Fruit fly (Drosophila melanogaster) whole organism, embryonic: ENCODE data around the gene Gr64f.
A peak's percentile ranks its signal among the peaks of the same experiment; 100 is the strongest.

Source experiments
- Bgb ChIP-seq: fragments of 200-800 bp; sonication (Bioruptor generic); IDR thresholded peaks from 2 replicates; pipeline ENCODE4 v1.3.6; 2022; ENCODE audit warnings: missing biosample characterization, missing genetic modification characterization; ENCODE audit not compliant: partially characterized antibody
- CG1024 ChIP-seq: fragments of 200-800 bp; sonication (Bioruptor generic); IDR thresholded peaks from 2 replicates; pipeline ENCODE4 v1.3.6; 2022; ENCODE audit warnings: missing biosample characterization, missing genetic modification characterization
- CG10267 ChIP-seq: fragments of 200-800 bp; sonication (Bioruptor generic); optimal IDR thresholded peaks from 2 replicates; lab custom pipeline; 2018; ENCODE audit warnings: missing biosample characterization, mild to moderate bottlenecking, missing genetic modification characterization, moderate library complexity
- CG10654 ChIP-seq: fragments of 200-800 bp; sonication (Bioruptor generic); optimal IDR thresholded peaks from 2 replicates; lab custom pipeline; 2016; ENCODE audit warnings: missing biosample characterization, missing genetic modification characterization
- CG12236 ChIP-seq: fragments of 200-800 bp; sonication (Bioruptor generic); optimal IDR thresholded peaks from 2 replicates; lab custom pipeline; 2016; ENCODE audit warnings: missing biosample characterization, missing genetic modification characterization
- CG2678 ChIP-seq: fragments of 200-800 bp; sonication (Bioruptor generic); optimal IDR thresholded peaks from 3 replicates; lab custom pipeline; 2019; ENCODE audit warnings: missing biosample characterization, mild to moderate bottlenecking, missing genetic modification characterization, moderate library complexity
- CG32767 ChIP-seq: fragments of 200-800 bp; sonication (Bioruptor generic); IDR thresholded peaks from 2 replicates; pipeline ENCODE4 v1.3.6; 2022; ENCODE audit warnings: missing biosample characterization, missing genetic modification characterization
- CG3838 ChIP-seq: fragments of 200-800 bp; sonication (Bioruptor generic); optimal IDR thresholded peaks from 3 replicates; lab custom pipeline; 2016; ENCODE audit warnings: missing biosample characterization, missing genetic modification characterization
- CG42726 ChIP-seq: fragments of 200-800 bp; sonication (Bioruptor generic); IDR thresholded peaks from 2 replicates; pipeline ENCODE4 v1.3.6; 2022; ENCODE audit warnings: missing biosample characterization, missing genetic modification characterization; ENCODE audit not compliant: partially characterized antibody
- CG4424 ChIP-seq: fragments of 200-800 bp; sonication (Bioruptor generic); optimal IDR thresholded peaks from 3 replicates; lab custom pipeline; 2016; ENCODE audit warnings: missing biosample characterization, missing genetic modification characterization
- CG4854 ChIP-seq: fragments of 200-800 bp; sonication (Bioruptor generic); optimal IDR thresholded peaks from 2 replicates; lab custom pipeline; 2016; ENCODE audit warnings: missing biosample characterization, missing genetic modification characterization, inconsistent platforms
- CG6254 ChIP-seq: fragments of 200-800 bp; sonication (Bioruptor generic); optimal IDR thresholded peaks from 3 replicates; lab custom pipeline; 2017; ENCODE audit warnings: mild to moderate bottlenecking, missing biosample characterization, missing genetic modification reagents, missing genetic modification characterization
- CG6791 ChIP-seq: fragments of 200-800 bp; sonication (Bioruptor generic); IDR thresholded peaks from 3 replicates; pipeline ENCODE4 v1.3.6; 2022; ENCODE audit warnings: missing biosample characterization, missing genetic modification characterization; ENCODE audit not compliant: partially characterized antibody
- CG7357 ChIP-seq: fragments of 200-800 bp; sonication (Bioruptor generic); IDR thresholded peaks from 3 replicates; pipeline ENCODE4 v1.3.6; 2022; ENCODE audit warnings: missing biosample characterization, missing genetic modification characterization
- CG7786 ChIP-seq: fragments of 200-800 bp; sonication (Bioruptor generic); optimal IDR thresholded peaks from 2 replicates; lab custom pipeline; 2016; ENCODE audit warnings: missing biosample characterization, missing genetic modification characterization
- CG8089 ChIP-seq: fragments of 200-800 bp; sonication (Bioruptor generic); optimal IDR thresholded peaks from 3 replicates; lab custom pipeline; 2016; ENCODE audit warnings: missing biosample characterization, missing genetic modification characterization
- CG9437 ChIP-seq: fragments of 200-800 bp; sonication (Bioruptor generic); optimal IDR thresholded peaks from 2 replicates; lab custom pipeline; 2018; ENCODE audit warnings: missing biosample characterization, mild to moderate bottlenecking, missing genetic modification characterization
- CG9876 ChIP-seq: fragments of 200-800 bp; sonication (Bioruptor generic); optimal IDR thresholded peaks from 2 replicates; lab custom pipeline; 2016; ENCODE audit warnings: missing biosample characterization, missing genetic modification characterization
- Fer3 ChIP-seq: fragments of 200-800 bp; sonication (Bioruptor generic); optimal IDR thresholded peaks from 2 replicates; lab custom pipeline; 2018; ENCODE audit warnings: missing biosample characterization, mild to moderate bottlenecking, missing genetic modification characterization, moderate library complexity
- HHEX ChIP-seq: fragments of 200-800 bp; sonication (Bioruptor generic); optimal IDR thresholded peaks from 3 replicates; lab custom pipeline; 2017; ENCODE audit warnings: missing biosample characterization, mild to moderate bottlenecking, missing genetic modification characterization, missing genetic modification reagents
- Lim3 ChIP-seq: fragments of 200-800 bp; sonication (Bioruptor generic); IDR thresholded peaks from 2 replicates; pipeline ENCODE4 v1.3.6; 2022; ENCODE audit warnings: missing biosample characterization, missing genetic modification characterization
- MTF-1 ChIP-seq: fragments of 200-800 bp; sonication (Bioruptor generic); optimal IDR thresholded peaks from 2 replicates; lab custom pipeline; 2018; ENCODE audit warnings: missing biosample characterization, mild to moderate bottlenecking, missing genetic modification characterization, borderline replicate concordance
- NfI ChIP-seq: fragments of 200-800 bp; sonication (Bioruptor generic); optimal IDR thresholded peaks from 3 replicates; lab custom pipeline; 2018; ENCODE audit warnings: missing biosample characterization, mild to moderate bottlenecking, missing genetic modification characterization, moderate library complexity
- Ptx1 ChIP-seq: fragments of 200-800 bp; sonication (Bioruptor generic); IDR thresholded peaks from 2 replicates; pipeline ENCODE4 v1.3.6; 2022; ENCODE audit warnings: missing biosample characterization, missing genetic modification characterization
- Spps ChIP-seq: fragments of 200-800 bp; sonication (Bioruptor generic); optimal IDR thresholded peaks from 2 replicates; lab custom pipeline; 2018; ENCODE audit warnings: missing biosample characterization, mild to moderate bottlenecking, missing genetic modification characterization
- amos ChIP-seq: fragments of 200-800 bp; sonication (Bioruptor generic); IDR thresholded peaks from 2 replicates; pipeline ENCODE4 v1.3.6; 2022; ENCODE audit warnings: missing biosample characterization, missing genetic modification characterization; ENCODE audit not compliant: partially characterized antibody
- ap ChIP-seq: fragments of 200-800 bp; sonication (Bioruptor generic); IDR thresholded peaks from 2 replicates; pipeline ENCODE4 v1.3.6; 2022; ENCODE audit warnings: missing biosample characterization, missing genetic modification characterization
- br ChIP-seq: fragments of >200 bp; optimal IDR thresholded peaks from 2 replicates; lab custom pipeline; 2017
- btn ChIP-seq: fragments of 200-800 bp; sonication (Bioruptor generic); optimal IDR thresholded peaks from 2 replicates; lab custom pipeline; 2016; ENCODE audit warnings: missing biosample characterization, missing genetic modification characterization
- cad ChIP-seq: fragments of >200 bp; optimal IDR thresholded peaks from 2 replicates; lab custom pipeline; 2017; ENCODE audit warnings: missing biosample characterization, missing genetic modification characterization
- ci ChIP-seq: fragments of 200-800 bp; sonication (Bioruptor generic); IDR thresholded peaks from 3 replicates; pipeline ENCODE4 v1.3.6; 2022; ENCODE audit warnings: missing biosample characterization, missing genetic modification characterization
- corto ChIP-seq: fragments of 200-800 bp; sonication (Bioruptor generic); optimal IDR thresholded peaks from 2 replicates; lab custom pipeline; 2016; ENCODE audit warnings: missing biosample characterization, mild to moderate bottlenecking, missing genetic modification characterization, moderate library complexity
- dmrt11E ChIP-seq: fragments of 200-800 bp; sonication (Bioruptor generic); optimal IDR thresholded peaks from 3 replicates; lab custom pipeline; 2018; ENCODE audit warnings: missing biosample characterization, mild to moderate bottlenecking, missing genetic modification characterization, moderate library complexity
- her ChIP-seq: fragments of 200-800 bp; sonication (Bioruptor generic); optimal IDR thresholded peaks from 2 replicates; lab custom pipeline; 2016; ENCODE audit warnings: missing biosample characterization, missing genetic modification characterization
- inv ChIP-seq: fragments of 200-800 bp; sonication (Bioruptor generic); IDR thresholded peaks from 2 replicates; pipeline ENCODE4 v1.3.6; 2022; ENCODE audit warnings: missing biosample characterization, missing genetic modification characterization; ENCODE audit not compliant: partially characterized antibody
- kay ChIP-seq: fragments of 200-800 bp; sonication (Bioruptor generic); optimal IDR thresholded peaks from 2 replicates; lab custom pipeline; 2016; ENCODE audit warnings: missing biosample characterization, missing genetic modification characterization
- ken ChIP-seq: fragments of 200-800 bp; sonication (Bioruptor generic); IDR thresholded peaks from 3 replicates; pipeline ENCODE4 v1.3.6; 2022; ENCODE audit warnings: missing biosample characterization, missing genetic modification characterization
- lab ChIP-seq: fragments of 200-800 bp; sonication (Bioruptor generic); optimal IDR thresholded peaks from 3 replicates; lab custom pipeline; 2017; ENCODE audit warnings: missing biosample characterization, missing genetic modification characterization, mild to moderate bottlenecking, moderate library complexity, missing genetic modification reagents
- lilli ChIP-seq: fragments of 200-800 bp; sonication (Bioruptor generic); optimal IDR thresholded peaks from 3 replicates; lab custom pipeline; 2016; ENCODE audit warnings: missing biosample characterization, missing genetic modification characterization
- lola ChIP-seq, 3 experiments: fragments of >200 bp in 2 of 3; fragments of 200-800 bp in 1 of 3; sonication (Bioruptor generic) in 1 of 3; optimal IDR thresholded peaks; 2 replicates each; lab custom pipeline; 2017 to 2019; ENCODE audit warnings: missing biosample characterization in 3 of 3, missing genetic modification characterization in 3 of 3, mild to moderate bottlenecking in 1 of 3, moderate library complexity in 1 of 3
- luna ChIP-seq: fragments of 200-800 bp; sonication (Bioruptor generic); optimal IDR thresholded peaks from 2 replicates; lab custom pipeline; 2016; ENCODE audit warnings: missing biosample characterization, missing genetic modification characterization
- nerfin-2 ChIP-seq: fragments of 200-800 bp; sonication (Bioruptor generic); IDR thresholded peaks from 2 replicates; pipeline ENCODE4 v1.3.6; 2022; ENCODE audit warnings: missing biosample characterization, missing genetic modification characterization; ENCODE audit not compliant: partially characterized antibody
- pros ChIP-seq: fragments of 200-800 bp; sonication (Bioruptor generic); optimal IDR thresholded peaks from 3 replicates; lab custom pipeline; 2019; ENCODE audit warnings: missing biosample characterization, mild to moderate bottlenecking, missing genetic modification characterization, moderate library complexity
- run ChIP-seq: fragments of 200-800 bp; sonication (Bioruptor generic); optimal IDR thresholded peaks from 3 replicates; lab custom pipeline; 2018; ENCODE audit warnings: missing biosample characterization, mild to moderate bottlenecking, missing genetic modification characterization
- sc ChIP-seq, 3 experiments: fragments of >200 bp in 2 of 3; fragments of 200-800 bp in 1 of 3; sonication (Bioruptor generic) in 1 of 3; optimal IDR thresholded peaks; 2 replicates in 2 of 3; 3 replicates in 1 of 3; lab custom pipeline; 2017; ENCODE audit warnings: mild to moderate bottlenecking in 1 of 3, missing biosample characterization in 1 of 3, missing genetic modification characterization in 1 of 3, missing genetic modification reagents in 1 of 3
- sug ChIP-seq: fragments of 200-800 bp; optimal IDR thresholded peaks from 2 replicates; lab custom pipeline; 2019; ENCODE audit warnings: missing biosample characterization, mild to moderate bottlenecking, missing genetic modification characterization, moderate library complexity
- tio ChIP-seq: fragments of 200-800 bp; sonication (Bioruptor generic); optimal IDR thresholded peaks from 2 replicates; lab custom pipeline; 2017; ENCODE audit warnings: missing biosample characterization, missing genetic modification characterization, inconsistent platforms
- z ChIP-seq: fragments of 200-800 bp; sonication (Bioruptor generic); IDR thresholded peaks from 3 replicates; pipeline ENCODE4 v1.3.6; 2022; ENCODE audit warnings: missing biosample characterization, missing genetic modification characterization

Gene Gr64f

dm6 chr3L:4070221-4070995 is 34.8 kb downstream of the Gr64f start (continued):
- peak; percentile 73 for TF ChIP-seq MTF-1 (GFP tag; lab: Kevin White, UChicago)
- TF ChIP-seq pros (GFP tag; lab: Kevin White, UChicago): no peak
- peak; percentile 65 for TF ChIP-seq run (tag; lab: Kevin White, UChicago)
- no peak for TF ChIP-seq nerfin-2 (GFP tag; lab: Robert Waterston, UW)
- no peak for TF ChIP-seq z (GFP tag; lab: Robert Waterston, UW)
- TF ChIP-seq lab (GFP tag; lab: Kevin White, UChicago): peak; percentile 94
- TF ChIP-seq NfI (GFP tag; lab: Kevin White, UChicago): peak; percentile 94
- peak; percentile 98 for TF ChIP-seq ci (GFP tag; lab: Robert Waterston, UW)
- peak; percentile 85 for TF ChIP-seq HHEX (GFP tag; lab: Kevin White, UChicago)
- no peak for TF ChIP-seq Bgb (GFP tag; lab: Robert Waterston, UW)
- TF ChIP-seq Spps (tag; lab: Kevin White, UChicago): peak; percentile 45
- no peak for TF ChIP-seq kay (GFP tag; lab: Kevin White, UChicago)
- peak; percentile 87 for TF ChIP-seq CG7357 (GFP tag; lab: Robert Waterston, UW)
- peak; percentile 93 for TF ChIP-seq ap
- TF ChIP-seq CG10267: peak; percentile 45
- TF ChIP-seq CG32767 (GFP tag; lab: Robert Waterston, UW): peak; percentile 90
- TF ChIP-seq CG9876 (GFP tag; lab: Kevin White, UChicago): peak; percentile 81
- TF ChIP-seq sc (optimal IDR thresholded peaks at IDR 0.05; lab: Kevin White, UChicago): no peak
- peak; percentile 69 for TF ChIP-seq sc (GFP tag; optimal IDR thresholded peaks at IDR 0.05; lab: Kevin White, UChicago)
- TF ChIP-seq lola (GFP tag; optimal IDR thresholded peaks at IDR 0.05; lab: Kevin White, UChicago): peak in 1 of 3 experiments; percentile 25
- peak; percentile 39 for TF ChIP-seq dmrt11E (tag; lab: Kevin White, UChicago)
- no peak for TF ChIP-seq CG6791 (GFP tag; lab: Robert Waterston, UW)
- no peak for TF ChIP-seq inv (GFP tag; lab: Robert Waterston, UW)
- peak; percentile 73 for TF ChIP-seq CG4424 (GFP tag; lab: Kevin White, UChicago)
- peak; percentile 56 for TF ChIP-seq sug
- TF ChIP-seq CG2678 (tag; lab: Kevin White, UChicago): peak; percentile 91
- peak; percentile 54 for TF ChIP-seq CG6254 (GFP tag; lab: Kevin White, UChicago)
- TF ChIP-seq amos (GFP tag; lab: Robert Waterston, UW): no peak
- peak; percentile 36 for TF ChIP-seq CG3838
- TF ChIP-seq tio (GFP tag; lab: Kevin White, UChicago): peak; percentile 73
- no peak for TF ChIP-seq luna
- peak; percentile 56 for TF ChIP-seq CG4854 (GFP tag; lab: Kevin White, UChicago)
- TF ChIP-seq CG9437 (GFP tag; lab: Kevin White, UChicago): peak; percentile 72
- no peak for TF ChIP-seq CG42726 (GFP tag; lab: Robert Waterston, UW)
- peak; percentile 84 for TF ChIP-seq CG1024 (GFP tag; lab: Robert Waterston, UW)
- TF ChIP-seq Ptx1 (GFP tag; lab: Robert Waterston, UW): peak; percentile 95
- peak; percentile 93 for TF ChIP-seq CG7786
- peak; percentile 75 for TF ChIP-seq btn (GFP tag; lab: Kevin White, UChicago)
- peak; percentile 86 for TF ChIP-seq CG8089 (GFP tag; lab: Kevin White, UChicago)
- peak; percentile 75 for TF ChIP-seq Lim3 (GFP tag; lab: Robert Waterston, UW)
- TF ChIP-seq her (GFP tag; lab: Kevin White, UChicago): peak; percentile 88
- peak; percentile 77 for TF ChIP-seq CG10654 (GFP tag; lab: Kevin White, UChicago)
- peak; percentile 94 for TF ChIP-seq ken (GFP tag; lab: Robert Waterston, UW)
- peak; percentile 91 for TF ChIP-seq Fer3 (tag; lab: Kevin White, UChicago)
- TF ChIP-seq cad (GFP tag; lab: Kevin White, UChicago): no peak
- TF ChIP-seq br (lab: Kevin White, UChicago): no peak
- TF ChIP-seq CG12236 (GFP tag; lab: Kevin White, UChicago): peak; percentile 73
- TF ChIP-seq lilli (GFP tag; lab: Kevin White, UChicago): peak; percentile 93
- TF ChIP-seq corto: peak; percentile 93
